Worm (Caenorhabditis elegans) whole organism, mixed stage, embryonic: ENCODE measurements around the gene C37C3.11.
A peak's percentile ranks its signal among the peaks of the same experiment; 100 is the strongest.

Source experiments
- M03D4.4 ChIP-seq: sonication (generic microtip); optimal IDR thresholded peaks from 2 replicates; lab custom pipeline; 2017; ENCODE audit warnings: mild to moderate bottlenecking, missing genetic modification characterization, missing compliant biosample characterization
- blmp-1 ChIP-seq: fragments of 150-350 bp; optimal IDR thresholded peaks from 2 replicates; lab custom pipeline; 2014; ENCODE audit warnings: missing biosample characterization, missing genetic modification characterization
- ceh-39 ChIP-seq: fragments of 150-350 bp; optimal IDR thresholded peaks from 2 replicates; lab custom pipeline; 2014; ENCODE audit warnings: missing biosample characterization, missing genetic modification characterization
- ceh-43 ChIP-seq: fragments of 200-800 bp; sonication (Bioruptor generic); optimal IDR thresholded peaks from 2 replicates; lab custom pipeline; 2018; ENCODE audit warnings: mild to moderate bottlenecking, missing genetic modification characterization, moderate library complexity, missing compliant biosample characterization
- ceh-83 ChIP-seq: fragments of 200-800 bp; sonication (Bioruptor generic); optimal IDR thresholded peaks from 2 replicates; lab custom pipeline; 2018; ENCODE audit warnings: mild to moderate bottlenecking, missing genetic modification characterization, missing compliant biosample characterization
- ces-1 ChIP-seq: fragments of 150-350 bp; optimal IDR thresholded peaks from 2 replicates; lab custom pipeline; 2014; ENCODE audit warnings: missing biosample characterization, missing genetic modification reagents, missing genetic modification characterization
- cnd-1 ChIP-seq: fragments of 200-800 bp; sonication (Bioruptor generic); optimal IDR thresholded peaks from 2 replicates; lab custom pipeline; 2018; ENCODE audit warnings: mild to moderate bottlenecking, missing genetic modification characterization, missing compliant biosample characterization
- drap-1 ChIP-seq: fragments of 200-800 bp; sonication (Bioruptor generic); optimal IDR thresholded peaks from 3 replicates; lab custom pipeline; 2018; ENCODE audit warnings: mild to moderate bottlenecking, missing genetic modification characterization, missing compliant biosample characterization
- elt-3 ChIP-seq: fragments of 150-350 bp; optimal IDR thresholded peaks from 2 replicates; lab custom pipeline; 2014; ENCODE audit warnings: missing biosample characterization, missing genetic modification characterization
- flh-1 ChIP-seq: fragments of 200-800 bp; sonication (Bioruptor generic); optimal IDR thresholded peaks from 2 replicates; lab custom pipeline; 2018; ENCODE audit warnings: mild to moderate bottlenecking, missing genetic modification characterization, moderate library complexity, missing compliant biosample characterization
- hlh-1 ChIP-seq: fragments of 150-350 bp; optimal IDR thresholded peaks from 2 replicates; lab custom pipeline; 2014; ENCODE audit warnings: missing biosample characterization, missing genetic modification reagents, missing genetic modification characterization
- lin-13 ChIP-seq: fragments of 150-350 bp; optimal IDR thresholded peaks from 2 replicates; lab custom pipeline; 2014; ENCODE audit warnings: missing biosample characterization, missing genetic modification characterization
- lin-32 ChIP-seq: fragments of 200-800 bp; sonication (Bioruptor generic); optimal IDR thresholded peaks from 2 replicates; lab custom pipeline; 2018; ENCODE audit warnings: mild to moderate bottlenecking, missing genetic modification characterization, missing compliant biosample characterization
- lsy-2 ChIP-seq: fragments of 150-350 bp; optimal IDR thresholded peaks from 2 replicates; lab custom pipeline; 2014; ENCODE audit warnings: missing biosample characterization, missing genetic modification characterization
- mab-5 ChIP-seq: fragments of 150-350 bp; optimal IDR thresholded peaks from 2 replicates; lab custom pipeline; 2014; ENCODE audit warnings: missing biosample characterization, missing genetic modification characterization
- mep-1 ChIP-seq: fragments of 150-350 bp; optimal IDR thresholded peaks from 2 replicates; lab custom pipeline; 2017; ENCODE audit warnings: missing biosample characterization, missing genetic modification reagents, missing genetic modification characterization, inconsistent platforms
- mls-2 ChIP-seq: sonication (generic microtip); optimal IDR thresholded peaks from 2 replicates; lab custom pipeline; 2016; ENCODE audit warnings: mild to moderate bottlenecking, missing genetic modification characterization, moderate library complexity, missing compliant biosample characterization
- nhr-12 ChIP-seq: fragments of 150-350 bp; optimal IDR thresholded peaks from 2 replicates; lab custom pipeline; 2014; ENCODE audit warnings: missing biosample characterization, missing genetic modification characterization
- nhr-2 ChIP-seq: fragments of 150-350 bp; optimal IDR thresholded peaks from 2 replicates; lab custom pipeline; 2014; ENCODE audit warnings: missing biosample characterization, missing genetic modification characterization
- nhr-237 ChIP-seq: fragments of 150-350 bp; optimal IDR thresholded peaks from 2 replicates; lab custom pipeline; 2014; ENCODE audit warnings: missing biosample characterization, missing genetic modification characterization
- nhr-28 ChIP-seq: fragments of 150-350 bp; optimal IDR thresholded peaks from 2 replicates; lab custom pipeline; 2014; ENCODE audit warnings: missing biosample characterization, missing genetic modification characterization
- nhr-76 ChIP-seq: sonication (generic microtip); optimal IDR thresholded peaks from 2 replicates; lab custom pipeline; 2017; ENCODE audit warnings: missing biosample characterization, missing genetic modification characterization
- pha-4 ChIP-seq: fragments of 150-350 bp; optimal IDR thresholded peaks from 2 replicates; lab custom pipeline; 2018; ENCODE audit warnings: missing biosample characterization, missing genetic modification reagents, missing genetic modification characterization
- snpc-4 ChIP-seq: fragments of 150-350 bp; optimal IDR thresholded peaks from 2 replicates; lab custom pipeline; 2014; ENCODE audit warnings: missing biosample characterization, missing genetic modification characterization
- sptf-1 ChIP-seq: sonication (generic microtip); optimal IDR thresholded peaks from 2 replicates; lab custom pipeline; 2017; ENCODE audit warnings: mild to moderate bottlenecking, missing genetic modification characterization, moderate library complexity, missing compliant biosample characterization
- unc-120 ChIP-seq: sonication (generic microtip); optimal IDR thresholded peaks from 2 replicates; lab custom pipeline; 2017; ENCODE audit warnings: missing genetic modification characterization, missing compliant biosample characterization; ENCODE audit not compliant: poor library complexity, severe bottlenecking
- unc-39 ChIP-seq: fragments of 150-350 bp; optimal IDR thresholded peaks from 2 replicates; lab custom pipeline; 2014; ENCODE audit warnings: missing biosample characterization, missing genetic modification characterization
- unc-62 ChIP-seq: fragments of 150-350 bp; optimal IDR thresholded peaks from 2 replicates; lab custom pipeline; 2014; ENCODE audit warnings: missing biosample characterization, missing genetic modification reagents, missing genetic modification characterization
- zip-8 ChIP-seq: fragments of 150-350 bp; optimal IDR thresholded peaks from 2 replicates; lab custom pipeline; 2014; ENCODE audit warnings: missing biosample characterization, missing genetic modification characterization
- ztf-11 ChIP-seq: fragments of 150-350 bp; optimal IDR thresholded peaks from 2 replicates; lab custom pipeline; 2014; ENCODE audit warnings: missing biosample characterization, missing genetic modification characterization

C37C3.11 gene

ce11 chrV:7853900-7854299 is 10.7 kb downstream of the C37C3.11 start:
- no peak for TF ChIP-seq nhr-76 (tag; lab: Kevin White, UChicago)
- peak; percentile 27 for TF ChIP-seq mep-1
- TF ChIP-seq M03D4.4 = no peak
- TF ChIP-seq hlh-1 (tag; lab: Kevin White, UChicago) = no peak
- peak; percentile 11 for TF ChIP-seq ces-1 (GFP tag; lab: Kevin White, UChicago)
- no peak for TF ChIP-seq lin-32 (GFP tag; lab: Kevin White, UChicago)

DNA sequence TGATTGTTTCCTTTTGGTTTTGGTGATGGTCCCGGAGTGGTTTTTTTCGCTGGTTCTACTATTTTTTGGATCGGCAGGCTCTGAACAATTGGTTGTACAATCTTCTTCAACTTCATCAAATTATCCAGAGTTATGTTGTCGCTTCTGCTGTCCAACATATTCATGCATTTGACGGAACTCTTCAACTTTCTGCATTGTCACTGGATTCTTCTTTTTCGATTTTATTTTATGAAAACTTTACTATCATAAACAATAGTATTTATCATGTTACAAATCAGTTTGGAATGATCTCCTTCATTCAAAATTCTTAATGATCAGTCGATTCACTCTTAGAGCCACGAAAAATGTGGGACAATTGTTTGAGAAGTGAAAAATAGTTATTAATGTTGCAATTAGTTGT is 12.5 kb downstream of the C37C3.11 start:
- TF ChIP-seq snpc-4 (tag; lab: Kevin White, UChicago) (no peak), M03D4.4 (no peak), pha-4 (tag; lab: Kevin White, UChicago) (no peak), nhr-237 (tag; lab: Kevin White, UChicago) (no peak), unc-120 (tag; lab: Kevin White, UChicago) (no peak), mab-5 (tag; lab: Kevin White, UChicago) (no peak), hlh-1 (tag; lab: Kevin White, UChicago) (no peak), zip-8 (tag; lab: Kevin White, UChicago) (no peak), elt-3 (tag; lab: Kevin White, UChicago) (no peak), flh-1 (GFP tag; lab: Kevin White, UChicago) (no peak), ztf-11 (tag; lab: Kevin White, UChicago) (no peak), nhr-12 (tag; lab: Kevin White, UChicago) (no peak), nhr-76 (tag; lab: Kevin White, UChicago) (no peak), nhr-28 (tag; lab: Kevin White, UChicago) (no peak), lsy-2 (tag; lab: Kevin White, UChicago) (no peak), sptf-1 (tag; lab: Kevin White, UChicago) (no peak), ceh-39 (tag; lab: Kevin White, UChicago) (no peak), unc-62 (GFP tag; lab: Kevin White, UChicago) (no peak)

ce11 chrV:7848251-7848650 is 16.3 kb downstream of the C37C3.11 start:
- TF ChIP-seq pha-4 (tag; lab: Kevin White, UChicago) (no peak), sptf-1 (tag; lab: Kevin White, UChicago) (peak; percentile 56), lin-13 (no peak), flh-1 (GFP tag; lab: Kevin White, UChicago) (no peak), unc-120 (tag; lab: Kevin White, UChicago) (no peak)
- TF ChIP-seq, all 35 proteins: peak for 1

ce11 chrV:7847687-7848086 is 16.9 kb downstream of the C37C3.11 start:
- TF ChIP-seq pha-4 (tag; lab: Kevin White, UChicago) = peak; percentile 62
- TF ChIP-seq blmp-1 (tag; lab: Kevin White, UChicago) = no peak

DNA sequence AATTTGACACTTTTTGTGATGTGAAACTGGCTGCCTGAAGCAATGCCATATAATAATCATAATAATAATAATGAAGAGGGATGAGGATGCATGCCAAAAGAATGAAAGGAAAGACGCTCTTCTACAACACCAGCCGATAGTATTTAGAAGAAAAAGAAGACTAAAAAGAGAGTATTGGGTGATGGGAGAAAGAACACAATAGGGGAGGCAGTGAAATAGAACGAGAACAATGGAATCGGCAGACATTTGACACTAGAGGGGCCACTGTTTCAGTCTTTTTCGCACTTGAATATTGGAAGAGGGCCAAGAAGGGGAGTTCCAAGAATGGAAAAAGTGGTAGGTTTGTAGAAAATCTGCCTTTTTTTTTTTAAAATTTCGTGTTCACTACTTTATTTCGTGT is 17.4 kb downstream of the C37C3.11 start, which contains the start of gene memo-1:
TSS of gene memo-1 (minus strand) at position 2 of the 400 bp plus-strand sequence.
- TF ChIP-seq cnd-1 (tag; lab: Kevin White, UChicago) = no peak
- TF ChIP-seq ceh-43 (GFP tag; lab: Kevin White, UChicago) = no peak
- TF ChIP-seq nhr-12 (tag; lab: Kevin White, UChicago) = no peak
- TF ChIP-seq drap-1 (GFP tag; lab: Kevin White, UChicago) = no peak
- TF ChIP-seq mab-5 (tag; lab: Kevin White, UChicago) = no peak
- TF ChIP-seq ztf-11 (tag; lab: Kevin White, UChicago) = no peak

DNA sequence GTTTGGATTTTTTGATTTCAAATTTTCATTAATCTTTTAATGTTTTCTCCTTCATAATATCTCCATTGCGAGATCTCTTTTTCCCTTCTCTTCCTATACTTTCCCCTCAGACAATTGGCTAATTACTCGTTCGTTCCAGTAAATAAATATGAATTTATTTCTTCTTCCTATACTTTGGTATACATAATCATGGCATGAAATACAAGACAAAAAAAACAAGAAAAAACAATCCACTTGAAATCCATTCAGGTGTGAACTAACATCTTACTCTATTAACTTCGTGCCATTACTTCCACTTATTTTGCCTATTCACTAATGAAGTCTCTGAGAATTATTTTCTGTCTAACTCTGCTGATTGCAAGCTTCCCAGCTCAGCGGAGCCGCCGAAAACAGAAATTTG is 22.3 kb downstream of the C37C3.11 start, which contains the start of gene grd-8:
TSS of gene grd-8 (plus strand) at position 301 of the 400 bp plus-strand sequence.
- TF ChIP-seq ceh-83 (GFP tag; lab: Kevin White, UChicago) (no peak), unc-39 (tag; lab: Kevin White, UChicago) (no peak), lin-13 (no peak), mep-1 (no peak), lin-32 (GFP tag; lab: Kevin White, UChicago) (no peak), ztf-11 (tag; lab: Kevin White, UChicago) (no peak), mls-2 (tag; lab: Kevin White, UChicago) (no peak), zip-8 (tag; lab: Kevin White, UChicago) (no peak), nhr-2 (tag; lab: Kevin White, UChicago) (no peak), hlh-1 (tag; lab: Kevin White, UChicago) (no peak), M03D4.4 (no peak), drap-1 (GFP tag; lab: Kevin White, UChicago) (no peak), nhr-237 (tag; lab: Kevin White, UChicago) (no peak), unc-120 (tag; lab: Kevin White, UChicago) (no peak)
- TF ChIP-seq, all 35 proteins: peak for 0
